Worm (Caenorhabditis elegans) whole organism, late embryonic: ENCODE measurements around the gene K09C4.9.

Source experiments
- C08G9.2 ChIP-seq: sonication (generic microtip); optimal IDR thresholded peaks from 2 replicates; lab custom pipeline; 2016; ENCODE audit warnings: mild to moderate bottlenecking, missing genetic modification characterization, moderate library complexity, missing compliant biosample characterization
- F13H6.1 ChIP-seq: sonication (generic microtip); optimal IDR thresholded peaks from 2 replicates; lab custom pipeline; 2016; ENCODE audit warnings: missing genetic modification characterization, missing compliant biosample characterization
- K02D7.2 ChIP-seq: sonication (generic microtip); optimal IDR thresholded peaks from 2 replicates; lab custom pipeline; 2017; ENCODE audit warnings: mild to moderate bottlenecking, missing genetic modification characterization, missing compliant biosample characterization
- K09A11.1 ChIP-seq: sonication (generic microtip); optimal IDR thresholded peaks from 2 replicates; lab custom pipeline; 2017; ENCODE audit warnings: antibody characterized with exemption, mild to moderate bottlenecking, missing genetic modification characterization, missing compliant biosample characterization; ENCODE audit not compliant: insufficient read depth
- ceh-14 ChIP-seq: sonication (generic microtip); optimal IDR thresholded peaks from 2 replicates; lab custom pipeline; 2016; ENCODE audit warnings: missing genotype, missing genetic modification characterization, missing compliant biosample characterization
- ceh-18 ChIP-seq: sonication (generic microtip); optimal IDR thresholded peaks from 2 replicates; lab custom pipeline; 2016; ENCODE audit warnings: missing genetic modification characterization, missing compliant biosample characterization
- ceh-19 ChIP-seq: fragments of 200-800 bp; sonication (Bioruptor generic); optimal IDR thresholded peaks from 2 replicates; lab custom pipeline; 2018; ENCODE audit warnings: mild to moderate bottlenecking, missing genetic modification characterization, missing compliant biosample characterization
- ceh-2 ChIP-seq: sonication (generic microtip); optimal IDR thresholded peaks from 2 replicates; lab custom pipeline; 2016; ENCODE audit warnings: missing genotype, missing genetic modification characterization, missing compliant biosample characterization
- ceh-24 ChIP-seq: sonication (generic microtip); optimal IDR thresholded peaks from 2 replicates; lab custom pipeline; 2016; ENCODE audit warnings: mild to moderate bottlenecking, missing genetic modification characterization, missing compliant biosample characterization
- ceh-34 ChIP-seq: sonication (generic microtip); optimal IDR thresholded peaks from 2 replicates; lab custom pipeline; 2016; ENCODE audit warnings: mild to moderate bottlenecking, missing genetic modification characterization, missing compliant biosample characterization
- ceh-45 ChIP-seq: fragments of 200-800 bp; sonication (Bioruptor generic); IDR thresholded peaks from 2 replicates; pipeline ENCODE4 v1.3.6; 2022; ENCODE audit warnings: missing genetic modification reagents, missing genetic modification characterization, missing compliant biosample characterization
- ceh-48 ChIP-seq: sonication (generic microtip); optimal IDR thresholded peaks from 2 replicates; lab custom pipeline; 2016; ENCODE audit warnings: missing genetic modification characterization, inconsistent platforms, missing compliant biosample characterization
- ceh-6 ChIP-seq: fragments of 200-800 bp; sonication (Bioruptor generic); optimal IDR thresholded peaks from 2 replicates; lab custom pipeline; 2018; ENCODE audit warnings: mild to moderate bottlenecking, missing genetic modification characterization, missing compliant biosample characterization
- dmd-4 ChIP-seq: sonication (generic microtip); optimal IDR thresholded peaks from 2 replicates; lab custom pipeline; 2016; ENCODE audit warnings: borderline replicate concordance, missing genetic modification characterization, missing compliant biosample characterization
- elt-2 ChIP-seq: sonication (generic microtip); optimal IDR thresholded peaks from 2 replicates; lab custom pipeline; 2016; ENCODE audit warnings: missing genetic modification reagents, missing genetic modification characterization, missing compliant biosample characterization
- elt-4 ChIP-seq: sonication (generic microtip); optimal IDR thresholded peaks from 2 replicates; lab custom pipeline; 2016; ENCODE audit warnings: missing genetic modification characterization, missing compliant biosample characterization
- eyg-1 ChIP-seq: sonication (generic microtip); optimal IDR thresholded peaks from 2 replicates; lab custom pipeline; 2016; ENCODE audit warnings: missing genotype, missing genetic modification characterization, missing compliant biosample characterization
- fax-1 ChIP-seq: sonication (generic microtip); optimal IDR thresholded peaks from 2 replicates; lab custom pipeline; 2016; ENCODE audit warnings: missing genotype, missing genetic modification characterization, missing compliant biosample characterization
- hlh-15 ChIP-seq: sonication (generic microtip); optimal IDR thresholded peaks from 2 replicates; lab custom pipeline; 2016; ENCODE audit warnings: missing genetic modification characterization, missing compliant biosample characterization
- hlh-30 ChIP-seq: sonication (generic microtip); optimal IDR thresholded peaks from 2 replicates; lab custom pipeline; 2017; ENCODE audit warnings: antibody characterized with exemption, missing genetic modification characterization, missing compliant biosample characterization; ENCODE audit not compliant: insufficient read depth
- hlh-6 ChIP-seq: sonication (generic microtip); optimal IDR thresholded peaks from 2 replicates; lab custom pipeline; 2016; ENCODE audit warnings: missing genotype, missing genetic modification characterization, missing compliant biosample characterization
- hlh-8 ChIP-seq: sonication (generic microtip); optimal IDR thresholded peaks from 2 replicates; lab custom pipeline; 2016; ENCODE audit warnings: missing genotype, missing genetic modification characterization, missing compliant biosample characterization
- nhr-11 ChIP-seq: fragments of 150-350 bp; optimal IDR thresholded peaks from 2 replicates; lab custom pipeline; 2014; ENCODE audit warnings: missing biosample characterization, missing genetic modification characterization
- nhr-232 ChIP-seq: sonication (generic microtip); optimal IDR thresholded peaks from 2 replicates; lab custom pipeline; 2016; ENCODE audit warnings: missing genetic modification characterization, missing compliant biosample characterization
- pag-3 ChIP-seq: sonication (generic microtip); optimal IDR thresholded peaks from 2 replicates; lab custom pipeline; 2016; ENCODE audit warnings: missing compliant biosample characterization, missing genetic modification characterization, borderline replicate concordance
- pha-2 ChIP-seq: sonication (generic microtip); optimal IDR thresholded peaks from 2 replicates; lab custom pipeline; 2017; ENCODE audit warnings: mild to moderate bottlenecking, missing genetic modification characterization, missing compliant biosample characterization
- pha-4 ChIP-seq: fragments of 150-350 bp; optimal IDR thresholded peaks from 2 replicates; lab custom pipeline; 2018; ENCODE audit warnings: missing biosample characterization, missing genetic modification reagents, missing genetic modification characterization
- pqm-1 ChIP-seq: sonication (generic microtip); optimal IDR thresholded peaks from 2 replicates; lab custom pipeline; 2016; ENCODE audit warnings: missing genetic modification characterization, missing compliant biosample characterization
- ref-2 ChIP-seq: sonication (generic microtip); optimal IDR thresholded peaks from 2 replicates; lab custom pipeline; 2016; ENCODE audit warnings: missing genetic modification characterization, missing compliant biosample characterization
- sdc-2 ChIP-seq: sonication (generic microtip); optimal IDR thresholded peaks from 2 replicates; lab custom pipeline; 2016; ENCODE audit warnings: missing genotype, missing genetic modification characterization, missing compliant biosample characterization
- sox-2 ChIP-seq: fragments of 200-800 bp; sonication (Bioruptor generic); IDR thresholded peaks from 2 replicates; pipeline ENCODE4 v1.3.6; 2022; ENCODE audit warnings: missing genetic modification reagents, missing genetic modification characterization, missing compliant biosample characterization
- syd-9 ChIP-seq: sonication (generic microtip); optimal IDR thresholded peaks from 2 replicates; lab custom pipeline; 2016; ENCODE audit warnings: mild to moderate bottlenecking, missing genetic modification characterization, moderate library complexity, missing compliant biosample characterization
- tbx-2 ChIP-seq: sonication (generic microtip); optimal IDR thresholded peaks from 2 replicates; lab custom pipeline; 2016; ENCODE audit warnings: missing genetic modification characterization, missing compliant biosample characterization
- tbx-7 ChIP-seq: sonication (generic microtip); optimal IDR thresholded peaks from 2 replicates; lab custom pipeline; 2016; ENCODE audit warnings: missing genotype, missing genetic modification characterization, missing compliant biosample characterization
- unc-55 ChIP-seq: sonication (generic microtip); optimal IDR thresholded peaks from 2 replicates; lab custom pipeline; 2017; ENCODE audit warnings: missing biosample characterization, missing genetic modification reagents, missing genetic modification characterization
- unc-86 ChIP-seq: sonication (generic microtip); optimal IDR thresholded peaks from 2 replicates; lab custom pipeline; 2016; ENCODE audit warnings: missing genetic modification characterization, missing compliant biosample characterization

Gene K09C4.9

ce11 chrX:3300582-3300981 is 29.0 kb upstream of the K09C4.9 start:
- TF ChIP-seq eyg-1 (tag; lab: Kevin White, UChicago) (no peak), ceh-48 (tag; lab: Kevin White, UChicago) (no peak), nhr-232 (tag; lab: Kevin White, UChicago) (no peak), unc-55 (no peak)

- TF ChIP-seq ref-2 (tag; lab: Kevin White, UChicago) (no peak), hlh-30 (no peak), ceh-34 (tag; lab: Kevin White, UChicago) (no peak), dmd-4 (tag; lab: Kevin White, UChicago) (no peak), ceh-18 (tag; lab: Kevin White, UChicago) (no peak), tbx-7 (no peak)
These were observed 27.0 kb upstream of the K09C4.9 start, which contains the start of gene K09C4.1 for ce11 chrX:3298582-3298981. Gene K09C4.1 (plus strand): TSS chrX:3298882.

ce11 chrX:3297812-3298211 is 26.2 kb upstream of the K09C4.9 start:
- TF ChIP-seq elt-2 (tag; lab: Kevin White, UChicago) (peak; percentile 57), tbx-2 (tag; lab: Kevin White, UChicago) (no peak), dmd-4 (tag; lab: Kevin White, UChicago) (no peak), pha-2 (tag; lab: Kevin White, UChicago) (no peak)

- no peak for TF ChIP-seq K09A11.1 (tag; lab: Kevin White, UChicago)
- no peak for TF ChIP-seq ceh-14
- no peak for TF ChIP-seq hlh-15 (tag; lab: Kevin White, UChicago)
- no peak for TF ChIP-seq elt-2 (tag; lab: Kevin White, UChicago)
- no peak for TF ChIP-seq ceh-24 (tag; lab: Kevin White, UChicago)
- TF ChIP-seq F13H6.1 (tag; lab: Kevin White, UChicago): no peak
- no peak for TF ChIP-seq sox-2
- TF ChIP-seq ceh-45 (GFP tag; lab: Robert Waterston, UW): no peak
- no peak for TF ChIP-seq hlh-8
- TF ChIP-seq pag-3: no peak
- no peak for TF ChIP-seq nhr-11
- no peak for TF ChIP-seq sdc-2 (tag; lab: Kevin White, UChicago)
- TF ChIP-seq pha-4 (tag; lab: Kevin White, UChicago): no peak
- no peak for TF ChIP-seq ceh-2 (tag; lab: Kevin White, UChicago)
These were observed 24.6 kb upstream of the K09C4.9 start, which contains the start of gene K09C4.2 for ce11 chrX:3296182-3296581. Gene K09C4.2 (plus strand): TSS chrX:3296482.

- TF ChIP-seq elt-2 (tag; lab: Kevin White, UChicago): no peak
- no peak for TF ChIP-seq unc-86 (tag; lab: Kevin White, UChicago)
- no peak for TF ChIP-seq C08G9.2 (tag; lab: Kevin White, UChicago)
- no peak for TF ChIP-seq K02D7.2 (tag; lab: Kevin White, UChicago)
- no peak for TF ChIP-seq pag-3
- TF ChIP-seq nhr-11: no peak
- TF ChIP-seq elt-4 (tag; lab: Kevin White, UChicago): no peak
- TF ChIP-seq ceh-6 (GFP tag; lab: Kevin White, UChicago): no peak
- TF ChIP-seq dmd-4 (tag; lab: Kevin White, UChicago): no peak
- no peak for TF ChIP-seq ceh-19 (GFP tag; lab: Kevin White, UChicago)
- no peak for TF ChIP-seq pqm-1 (tag; lab: Kevin White, UChicago)
- TF ChIP-seq hlh-6 (tag; lab: Kevin White, UChicago): no peak
- no peak for TF ChIP-seq fax-1 (tag; lab: Kevin White, UChicago)
- TF ChIP-seq ceh-18 (tag; lab: Kevin White, UChicago): no peak
- no peak for TF ChIP-seq ref-2 (tag; lab: Kevin White, UChicago)
- no peak for TF ChIP-seq tbx-7
- no peak for TF ChIP-seq ceh-14
- no peak for TF ChIP-seq syd-9
These were observed 20.4 kb upstream of the K09C4.9 start for ce11 chrX:3291948-3292347.
